Worm (Caenorhabditis elegans) whole organism, mixed stage, embryonic: Measurements from ENCODE around the gene daf-31.

ENCODE experiments used
- ces-1 ChIP-seq: fragments of 150-350 bp; optimal IDR thresholded peaks from 2 replicates; lab custom pipeline; 2014; ENCODE audit warnings: missing biosample characterization, missing genetic modification reagents, missing genetic modification characterization
- drap-1 ChIP-seq: fragments of 200-800 bp; sonication (Bioruptor generic); optimal IDR thresholded peaks from 3 replicates; lab custom pipeline; 2018; ENCODE audit warnings: mild to moderate bottlenecking, missing genetic modification characterization, missing compliant biosample characterization
- elt-1 ChIP-seq: sonication (generic microtip); optimal IDR thresholded peaks from 2 replicates; lab custom pipeline; 2017; ENCODE audit warnings: missing genetic modification characterization, mild to moderate bottlenecking, missing compliant biosample characterization, antibody characterized with exemption, moderate library complexity, borderline replicate concordance; ENCODE audit not compliant: insufficient read depth
- lin-13 ChIP-seq: fragments of 150-350 bp; optimal IDR thresholded peaks from 2 replicates; lab custom pipeline; 2014; ENCODE audit warnings: missing biosample characterization, missing genetic modification characterization
- mep-1 ChIP-seq: fragments of 150-350 bp; optimal IDR thresholded peaks from 2 replicates; lab custom pipeline; 2017; ENCODE audit warnings: missing biosample characterization, missing genetic modification reagents, missing genetic modification characterization, inconsistent platforms
- nhr-237 ChIP-seq: fragments of 150-350 bp; optimal IDR thresholded peaks from 2 replicates; lab custom pipeline; 2014; ENCODE audit warnings: missing biosample characterization, missing genetic modification characterization
- nhr-28 ChIP-seq: fragments of 150-350 bp; optimal IDR thresholded peaks from 2 replicates; lab custom pipeline; 2014; ENCODE audit warnings: missing biosample characterization, missing genetic modification characterization
- nhr-76 ChIP-seq: sonication (generic microtip); optimal IDR thresholded peaks from 2 replicates; lab custom pipeline; 2017; ENCODE audit warnings: missing biosample characterization, missing genetic modification characterization
- snpc-4 ChIP-seq: fragments of 150-350 bp; optimal IDR thresholded peaks from 2 replicates; lab custom pipeline; 2014; ENCODE audit warnings: missing biosample characterization, missing genetic modification characterization
- unc-39 ChIP-seq: fragments of 150-350 bp; optimal IDR thresholded peaks from 2 replicates; lab custom pipeline; 2014; ENCODE audit warnings: missing biosample characterization, missing genetic modification characterization
- unc-62 ChIP-seq: fragments of 150-350 bp; optimal IDR thresholded peaks from 2 replicates; lab custom pipeline; 2014; ENCODE audit warnings: missing biosample characterization, missing genetic modification reagents, missing genetic modification characterization

- TF ChIP-seq lin-13 (tag; lab: Kevin White, UChicago) (no peak), drap-1 (GFP tag; lab: Kevin White, UChicago) (no peak), mep-1 (no peak), nhr-237 (tag; lab: Kevin White, UChicago) (no peak), snpc-4 (tag; lab: Kevin White, UChicago) (no peak), ces-1 (GFP tag; lab: Kevin White, UChicago) (no peak), nhr-28 (tag; lab: Kevin White, UChicago) (no peak), nhr-76 (tag; lab: Kevin White, UChicago) (no peak), unc-62 (GFP tag; lab: Kevin White, UChicago) (no peak), unc-39 (no peak), elt-1 (no peak)
Measured at ce11 chrIV:8289105-8289504, 968 bp upstream of the daf-31 start.
